Worm (Caenorhabditis elegans): ENCODE results near the gene srv-28.

ce11 chrIV:6298253-6298652 lies 35.1 kb upstream of the srv-28 start, which contains the start of gene srv-27:
- TF ChIP-seq nhr-102 (tag; optimal IDR thresholded peaks at IDR 0.05): no peak
- TF ChIP-seq hlh-11 (tag; optimal IDR thresholded peaks at IDR 0.05): no peak
- no peak for TF ChIP-seq lin-39 (tag; optimal IDR thresholded peaks at IDR 0.05)
- no peak for TF ChIP-seq nhr-76 (tag; optimal IDR thresholded peaks at IDR 0.05)
- no peak for TF ChIP-seq attf-4 (tag; optimal IDR thresholded peaks at IDR 0.05)
- no peak for TF ChIP-seq dmd-8 (GFP tag; IDR thresholded peaks at IDR 0.05)
- TF ChIP-seq vab-7 (GFP tag; IDR thresholded peaks at IDR 0.05): no peak
- no peak for TF ChIP-seq fkh-10 (GFP tag; optimal IDR thresholded peaks at IDR 0.05)
- TF ChIP-seq unc-62 (GFP tag; optimal IDR thresholded peaks at IDR 0.05 in 1 of 2): no peak
- TF ChIP-seq unc-62 (tag; optimal IDR thresholded peaks at IDR 0.05): no peak
- no peak for TF ChIP-seq spr-3 (GFP tag; optimal IDR thresholded peaks at IDR 0.05)
- no peak for TF ChIP-seq ztf-11 (tag; optimal IDR thresholded peaks at IDR 0.05)
- no peak for TF ChIP-seq ama-1 (optimal IDR thresholded peaks at IDR 0.05)
- no peak for TF ChIP-seq nhr-25 (tag; optimal IDR thresholded peaks at IDR 0.05; ENCODE audit: borderline replicate concordance, insufficient read depth)
- no peak for TF ChIP-seq skn-1 (tag; optimal IDR thresholded peaks at IDR 0.05)
